Fruit fly (Drosophila melanogaster) whole organism, embryonic: ENCODE measurements around the gene CG3529.

Experiments
- Ada2b ChIP-seq: fragments of 200-800 bp; sonication (Bioruptor generic); IDR thresholded peaks from 2 replicates; pipeline ENCODE4 v1.3.6; 2022; ENCODE audit warnings: missing biosample characterization, missing genetic modification characterization
- Atf-2 ChIP-seq: fragments of 200-800 bp; sonication (Bioruptor generic); optimal IDR thresholded peaks from 2 replicates; lab custom pipeline; 2016; ENCODE audit warnings: missing biosample characterization, missing genetic modification characterization
- CG11696 ChIP-seq: fragments of 200-800 bp; sonication (Bioruptor generic); IDR thresholded peaks from 2 replicates; pipeline ENCODE4 v1.3.6; 2022; ENCODE audit warnings: missing biosample characterization, missing genetic modification characterization
- CG11723 ChIP-seq: fragments of 200-800 bp; sonication (Bioruptor generic); optimal IDR thresholded peaks from 2 replicates; lab custom pipeline; 2017; ENCODE audit warnings: missing biosample characterization, mild to moderate bottlenecking, missing genetic modification characterization
- CG15479 ChIP-seq: fragments of 200-800 bp; sonication (Bioruptor generic); optimal IDR thresholded peaks from 3 replicates; lab custom pipeline; 2019; ENCODE audit warnings: missing biosample characterization, mild to moderate bottlenecking, missing genetic modification characterization, moderate library complexity
- CG1602 ChIP-seq: fragments of 200-800 bp; sonication (Bioruptor generic); optimal IDR thresholded peaks from 3 replicates; lab custom pipeline; 2016; ENCODE audit warnings: missing biosample characterization, missing genetic modification characterization
- CG17568 ChIP-seq: fragments of 200-800 bp; sonication (Bioruptor generic); optimal IDR thresholded peaks from 2 replicates; lab custom pipeline; 2018; ENCODE audit warnings: missing biosample characterization, mild to moderate bottlenecking, missing genetic modification characterization, moderate library complexity
- CG1792 ChIP-seq: fragments of 200-800 bp; sonication (Bioruptor generic); optimal IDR thresholded peaks from 2 replicates; lab custom pipeline; 2016; ENCODE audit warnings: missing biosample characterization, missing genetic modification characterization
- CG18011 ChIP-seq: fragments of 200-800 bp; sonication (Bioruptor generic); optimal IDR thresholded peaks from 2 replicates; lab custom pipeline; 2017; ENCODE audit warnings: missing biosample characterization, missing genetic modification characterization, mild to moderate bottlenecking, moderate library complexity, missing genotype
- CG18619 ChIP-seq: fragments of 200-800 bp; sonication (Bioruptor generic); optimal IDR thresholded peaks from 3 replicates; lab custom pipeline; 2017; ENCODE audit warnings: missing biosample characterization, mild to moderate bottlenecking, missing genetic modification characterization
- CG2199 ChIP-seq: fragments of 200-800 bp; sonication (Bioruptor generic); IDR thresholded peaks from 3 replicates; pipeline ENCODE4 v1.3.6; 2022; ENCODE audit warnings: missing biosample characterization, missing genetic modification characterization
- CG2889 ChIP-seq: fragments of 200-800 bp; sonication (Bioruptor generic); IDR thresholded peaks from 3 replicates; pipeline ENCODE4 v1.3.6; 2022; ENCODE audit warnings: missing biosample characterization, missing genetic modification characterization
- CG30403 ChIP-seq: fragments of 200-800 bp; sonication (Bioruptor generic); optimal IDR thresholded peaks from 3 replicates; lab custom pipeline; 2016; ENCODE audit warnings: missing biosample characterization, missing genetic modification characterization
- CG3065 ChIP-seq: fragments of 200-800 bp; sonication (Bioruptor generic); optimal IDR thresholded peaks from 2 replicates; lab custom pipeline; 2016; ENCODE audit warnings: missing biosample characterization, missing genetic modification characterization
- CG32532 ChIP-seq: fragments of 200-800 bp; sonication (Bioruptor generic); IDR thresholded peaks from 2 replicates; pipeline ENCODE4 v1.3.6; 2022; ENCODE audit warnings: missing biosample characterization, missing genetic modification characterization
- CG32772 ChIP-seq: fragments of 200-800 bp; sonication (Bioruptor generic); IDR thresholded peaks from 2 replicates; pipeline ENCODE4 v1.3.6; 2022; ENCODE audit warnings: missing biosample characterization, missing genetic modification characterization
- CG34376 ChIP-seq: fragments of 200-800 bp; sonication (Bioruptor generic); optimal IDR thresholded peaks from 2 replicates; lab custom pipeline; 2018; ENCODE audit warnings: missing biosample characterization, mild to moderate bottlenecking, missing genetic modification characterization
- CG6765 ChIP-seq: fragments of 200-800 bp; sonication (Bioruptor generic); optimal IDR thresholded peaks from 3 replicates; lab custom pipeline; 2017; ENCODE audit warnings: missing biosample characterization, mild to moderate bottlenecking, missing genetic modification characterization
- CG6791 ChIP-seq: fragments of 200-800 bp; sonication (Bioruptor generic); IDR thresholded peaks from 3 replicates; pipeline ENCODE4 v1.3.6; 2022; ENCODE audit warnings: missing biosample characterization, missing genetic modification characterization; ENCODE audit not compliant: partially characterized antibody
- CG7928 ChIP-seq: fragments of 200-800 bp; sonication (Bioruptor generic); optimal IDR thresholded peaks from 2 replicates; lab custom pipeline; 2017; ENCODE audit warnings: missing biosample characterization, mild to moderate bottlenecking, missing genetic modification characterization
- D19B ChIP-seq: fragments of 200-800 bp; sonication (Bioruptor generic); optimal IDR thresholded peaks from 2 replicates; lab custom pipeline; 2017; ENCODE audit warnings: missing biosample characterization, mild to moderate bottlenecking, missing genetic modification characterization
- Doc3 ChIP-seq: fragments of 200-800 bp; sonication (Bioruptor generic); IDR thresholded peaks from 3 replicates; pipeline ENCODE4 v1.3.6; 2022; ENCODE audit warnings: missing biosample characterization, missing genetic modification characterization; ENCODE audit not compliant: partially characterized antibody
- Fer2 ChIP-seq: fragments of 200-800 bp; sonication (Bioruptor generic); optimal IDR thresholded peaks from 2 replicates; lab custom pipeline; 2018; ENCODE audit warnings: missing biosample characterization, mild to moderate bottlenecking, missing genetic modification characterization, moderate library complexity
- Gug ChIP-seq: fragments of 200-800 bp; sonication (Bioruptor generic); IDR thresholded peaks from 4 replicates; pipeline ENCODE4 v1.3.6; 2022; ENCODE audit warnings: missing biosample characterization, missing genetic modification characterization
- Hand ChIP-seq: fragments of 200-800 bp; sonication (Bioruptor generic); optimal IDR thresholded peaks from 2 replicates; lab custom pipeline; 2017; ENCODE audit warnings: mild to moderate bottlenecking, missing biosample characterization, missing genetic modification reagents, missing genetic modification characterization
- Hmr ChIP-seq: fragments of 200-800 bp; sonication (Bioruptor generic); optimal IDR thresholded peaks from 3 replicates; lab custom pipeline; 2017; ENCODE audit warnings: mild to moderate bottlenecking, missing biosample characterization, missing genetic modification reagents, missing genetic modification characterization
- Hr51 ChIP-seq, 2 experiments: fragments of 200-800 bp; sonication (Bioruptor generic); optimal IDR thresholded peaks; 2 replicates in 1 of 2; 3 replicates in 1 of 2; lab custom pipeline; 2016 to 2018; ENCODE audit warnings: missing biosample characterization in 2 of 2, missing genetic modification characterization in 2 of 2, mild to moderate bottlenecking in 1 of 2, moderate library complexity in 1 of 2
- Sry-β ChIP-seq: fragments of 200-800 bp; sonication (Bioruptor generic); optimal IDR thresholded peaks from 2 replicates; lab custom pipeline; 2018; ENCODE audit warnings: missing biosample characterization, mild to moderate bottlenecking, missing genetic modification characterization, moderate library complexity
- ac ChIP-seq: fragments of 200-800 bp; sonication (Bioruptor generic); optimal IDR thresholded peaks from 3 replicates; lab custom pipeline; 2017; ENCODE audit warnings: missing biosample characterization, mild to moderate bottlenecking, missing genetic modification characterization
- ase ChIP-seq: fragments of 200-800 bp; sonication (Bioruptor generic); IDR thresholded peaks from 3 replicates; pipeline ENCODE4 v1.3.6; 2022; ENCODE audit warnings: missing biosample characterization, missing genetic modification characterization
- dimm ChIP-seq: fragments of 200-800 bp; sonication (Bioruptor generic); IDR thresholded peaks from 2 replicates; pipeline ENCODE4 v1.3.6; 2022; ENCODE audit warnings: missing biosample characterization, missing genetic modification characterization
- emc ChIP-seq: fragments of 200-800 bp; sonication (Bioruptor generic); optimal IDR thresholded peaks from 2 replicates; lab custom pipeline; 2016; ENCODE audit warnings: missing biosample characterization, missing genetic modification characterization
- ewg ChIP-seq: fragments of 200-800 bp; sonication (Bioruptor generic); optimal IDR thresholded peaks from 3 replicates; lab custom pipeline; 2017; ENCODE audit warnings: mild to moderate bottlenecking, missing biosample characterization, missing genetic modification reagents, missing genetic modification characterization
- fd102C ChIP-seq: fragments of 200-800 bp; sonication (Bioruptor generic); optimal IDR thresholded peaks from 2 replicates; lab custom pipeline; 2018; ENCODE audit warnings: missing biosample characterization, mild to moderate bottlenecking, missing genetic modification characterization, moderate library complexity
- gce ChIP-seq: fragments of 200-800 bp; sonication (Bioruptor generic); IDR thresholded peaks from 3 replicates; pipeline ENCODE4 v1.3.6; 2022; ENCODE audit warnings: missing biosample characterization, missing genetic modification characterization
- grn ChIP-seq: fragments of 200-800 bp; sonication (Bioruptor generic); optimal IDR thresholded peaks from 3 replicates; lab custom pipeline; 2017; ENCODE audit warnings: missing biosample characterization, missing genetic modification characterization
- her ChIP-seq: fragments of 200-800 bp; sonication (Bioruptor generic); optimal IDR thresholded peaks from 2 replicates; lab custom pipeline; 2016; ENCODE audit warnings: missing biosample characterization, missing genetic modification characterization
- klu ChIP-seq: fragments of 200-800 bp; sonication (Bioruptor generic); IDR thresholded peaks from 2 replicates; pipeline ENCODE4 v1.3.6; 2022; ENCODE audit warnings: missing biosample characterization, missing genetic modification characterization
- mirr ChIP-seq: fragments of 200-800 bp; sonication (Bioruptor generic); optimal IDR thresholded peaks from 3 replicates; lab custom pipeline; 2018; ENCODE audit warnings: missing biosample characterization, mild to moderate bottlenecking, missing genetic modification characterization
- nerfin-1 ChIP-seq: fragments of 200-800 bp; sonication (Bioruptor generic); optimal IDR thresholded peaks from 3 replicates; lab custom pipeline; 2019; ENCODE audit warnings: missing biosample characterization, mild to moderate bottlenecking, missing genetic modification characterization, moderate library complexity
- nom ChIP-seq: fragments of 200-800 bp; sonication (Bioruptor generic); optimal IDR thresholded peaks from 2 replicates; lab custom pipeline; 2017; ENCODE audit warnings: missing biosample characterization, missing genetic modification characterization, mild to moderate bottlenecking, moderate library complexity, missing genetic modification reagents
- pnt ChIP-seq: fragments of 200-800 bp; sonication (Bioruptor generic); optimal IDR thresholded peaks from 3 replicates; lab custom pipeline; 2016; ENCODE audit warnings: missing biosample characterization, missing genetic modification characterization
- prd ChIP-seq, 3 experiments: fragments of >200 bp in 2 of 3; fragments of 200-800 bp in 1 of 3; sonication (Bioruptor generic) in 1 of 3; optimal IDR thresholded peaks in 2 of 3; IDR thresholded peaks in 1 of 3; 2 replicates in 2 of 3; 3 replicates in 1 of 3; pipeline versions ENCODE4 v1.3.6 to Lab custom; 2017 to 2022; ENCODE audit warnings: missing biosample characterization in 1 of 3, missing genetic modification characterization in 1 of 3
- slbo ChIP-seq: fragments of 200-800 bp; sonication (Bioruptor generic); IDR thresholded peaks from 2 replicates; pipeline ENCODE4 v1.3.6; 2022; ENCODE audit warnings: missing biosample characterization, missing genetic modification characterization
- ssp ChIP-seq: fragments of 200-800 bp; sonication (Bioruptor generic); IDR thresholded peaks from 2 replicates; pipeline ENCODE4 v1.3.6; 2022; ENCODE audit warnings: missing biosample characterization, missing genetic modification characterization
- sug ChIP-seq: fragments of 200-800 bp; optimal IDR thresholded peaks from 2 replicates; lab custom pipeline; 2019; ENCODE audit warnings: missing biosample characterization, mild to moderate bottlenecking, missing genetic modification characterization, moderate library complexity
- tup ChIP-seq: fragments of 200-800 bp; sonication (Bioruptor generic); optimal IDR thresholded peaks from 2 replicates; lab custom pipeline; 2016; ENCODE audit warnings: missing biosample characterization, mild to moderate bottlenecking, missing genetic modification characterization, moderate library complexity
- unpg ChIP-seq: fragments of 200-800 bp; sonication (Bioruptor generic); optimal IDR thresholded peaks from 3 replicates; lab custom pipeline; 2018; ENCODE audit warnings: missing biosample characterization, mild to moderate bottlenecking, missing genetic modification characterization, moderate library complexity

CG3529 gene

DNA sequence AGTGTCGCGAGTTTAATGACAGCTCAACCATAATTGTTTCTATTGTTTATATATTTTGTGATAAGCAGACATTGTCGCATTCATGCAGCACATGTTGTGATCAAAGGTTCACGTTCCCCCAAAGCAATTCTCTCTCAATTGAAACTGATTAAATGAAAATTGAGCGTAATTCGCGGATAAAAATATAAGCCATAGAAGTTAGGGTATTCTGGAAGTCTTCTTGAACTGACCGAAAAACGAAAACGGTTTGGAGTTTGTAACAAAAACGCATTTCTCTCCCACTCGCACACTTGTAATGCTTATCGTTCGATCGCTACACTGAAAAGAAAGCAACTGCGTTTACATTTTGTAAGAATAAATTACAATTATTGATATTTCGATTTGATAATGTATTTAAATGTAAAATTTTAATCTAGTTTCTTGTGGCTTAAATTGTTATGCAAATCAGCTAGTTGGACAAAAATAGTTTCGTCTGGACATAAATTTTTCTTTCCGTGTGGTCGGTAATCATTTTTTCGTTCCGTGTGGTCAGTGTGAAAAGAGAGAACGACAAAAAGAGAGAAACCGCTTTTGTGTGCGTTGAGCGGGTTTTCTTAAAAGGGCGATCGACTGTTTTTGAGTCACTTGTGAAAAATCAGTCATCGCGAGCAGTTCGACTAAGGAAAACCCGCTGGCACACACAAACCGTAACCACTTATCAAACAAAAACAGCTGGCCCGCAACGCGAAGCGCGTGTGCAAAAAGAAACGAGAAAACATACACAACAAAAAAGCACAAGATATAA is 23.8 kb upstream of the CG3529 start, which contains the start of gene aay (continued):
- peak; percentile 92 for TF ChIP-seq ssp (GFP tag; lab: Robert Waterston, UW)
- peak; percentile 98 for TF ChIP-seq Ada2b (GFP tag; lab: Robert Waterston, UW)
- TF ChIP-seq Doc3 (GFP tag; lab: Robert Waterston, UW), result no peak
- peak; percentile 82 for TF ChIP-seq CG7928 (GFP tag; lab: Kevin White, UChicago)
- TF ChIP-seq CG3065 (GFP tag; lab: Kevin White, UChicago), result peak; percentile 98
- TF ChIP-seq slbo, result peak; percentile 99
- peak; percentile 92 for TF ChIP-seq D19B
- peak; percentile 98 for TF ChIP-seq nerfin-1 (tag; lab: Kevin White, UChicago)
- peak; percentile 99 for TF ChIP-seq CG30403 (GFP tag; lab: Kevin White, UChicago)
- TF ChIP-seq CG32532 (GFP tag; lab: Robert Waterston, UW), result peak; percentile 98
- peak; percentile 71 for TF ChIP-seq CG15479
- peak; percentile 98 for TF ChIP-seq sug (tag; lab: Kevin White, UChicago)
- TF ChIP-seq CG11723 (GFP tag; lab: Kevin White, UChicago), result peak; percentile 97
- TF ChIP-seq CG1602 (GFP tag; lab: Kevin White, UChicago), result peak; percentile 98
- peak; percentile 100 for TF ChIP-seq grn (GFP tag; lab: Kevin White, UChicago)
- TF ChIP-seq CG6765 (GFP tag; lab: Kevin White, UChicago), result peak; percentile 98
- peak; percentile 97 for TF ChIP-seq CG2199 (GFP tag; lab: Robert Waterston, UW)
- no peak for TF ChIP-seq CG6791 (GFP tag; lab: Robert Waterston, UW)
- TF ChIP-seq CG18619, result peak; percentile 99
- peak; percentile 94 for TF ChIP-seq gce (GFP tag; lab: Robert Waterston, UW)
- peak; percentile 96 for TF ChIP-seq Atf-2 (GFP tag; lab: Kevin White, UChicago)
- TF ChIP-seq CG34376 (GFP tag; lab: Kevin White, UChicago), result peak; percentile 97
- TF ChIP-seq ac, result peak; percentile 98
- TF ChIP-seq fd102C (GFP tag; lab: Kevin White, UChicago), result peak; percentile 98
- peak; percentile 96 for TF ChIP-seq Fer2 (tag; lab: Kevin White, UChicago)
- TF ChIP-seq klu (GFP tag; lab: Robert Waterston, UW), result peak; percentile 97
- TF ChIP-seq emc (GFP tag; lab: Kevin White, UChicago), result peak; percentile 94
- no peak for TF ChIP-seq prd (optimal IDR thresholded peaks at IDR 0.05; lab: Kevin White, UChicago)
- TF ChIP-seq prd (GFP tag; IDR thresholded peaks at IDR 0.05; lab: Robert Waterston, UW), result peak; percentile 99
- peak; percentile 97 for TF ChIP-seq tup
- peak; percentile 97 for TF ChIP-seq Gug
- peak; percentile 97 for TF ChIP-seq CG2889 (GFP tag; lab: Robert Waterston, UW)
- peak; percentile 99 for TF ChIP-seq unpg (GFP tag; lab: Kevin White, UChicago)
- TF ChIP-seq CG11696 (GFP tag; lab: Robert Waterston, UW), result peak; percentile 94
- peak; percentile 90 for TF ChIP-seq mirr
- TF ChIP-seq her, result peak; percentile 88
- TF ChIP-seq ase, result peak; percentile 98
- peak; percentile 99 for TF ChIP-seq Hmr
- TF ChIP-seq dimm (GFP tag; lab: Robert Waterston, UW), result peak; percentile 93
- TF ChIP-seq Sry-β (GFP tag; lab: Kevin White, UChicago), result peak; percentile 76
- TF ChIP-seq CG18011 (GFP tag; lab: Kevin White, UChicago), result peak; percentile 90
- TF ChIP-seq nom (GFP tag; lab: Kevin White, UChicago), result peak; percentile 94
- TF ChIP-seq Hr51 (GFP tag; optimal IDR thresholded peaks at IDR 0.05; lab: Kevin White, UChicago), result peak; percentile 98 to 99
- peak; percentile 98 for TF ChIP-seq CG32772 (GFP tag; lab: Robert Waterston, UW)
- TF ChIP-seq CG1792 (GFP tag; lab: Kevin White, UChicago), result peak; percentile 97
- TF ChIP-seq pnt, result peak; percentile 95
- peak; percentile 97 for TF ChIP-seq Hand (GFP tag; lab: Kevin White, UChicago)
- peak; percentile 99 for TF ChIP-seq CG17568 (GFP tag; lab: Kevin White, UChicago)
- TF ChIP-seq ewg, result peak; percentile 97
